Worm (Caenorhabditis elegans): ENCODE measurements around the gene bgal-1.
A peak's percentile ranks its signal among the peaks of the same experiment; 100 is the strongest.

bgal-1 gene

ce11 chrV:11196631-11197258, 29.1 kb downstream of the bgal-1 start (continued):
- no peak for TF ChIP-seq aly-2 (tag; optimal IDR thresholded peaks at IDR 0.05)

DNA sequence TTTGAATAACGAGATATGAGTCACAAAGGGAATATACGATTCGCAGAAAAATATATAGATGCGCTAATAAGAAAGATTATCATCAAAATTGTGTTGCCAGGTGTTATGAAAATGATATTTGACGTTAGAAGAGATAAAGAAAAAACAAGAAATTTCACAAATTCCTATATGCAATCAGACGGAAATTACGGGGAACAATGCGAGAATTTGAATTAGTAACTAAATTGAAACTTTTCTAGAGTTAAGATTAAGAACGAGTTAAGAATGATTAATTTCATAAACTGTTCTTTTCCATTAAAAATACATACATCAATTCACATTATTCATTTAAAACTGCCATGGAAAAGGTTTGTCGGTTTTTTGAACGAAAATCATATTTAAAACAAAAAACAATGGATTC, 29.7 kb downstream of the bgal-1 start, which contains the start of gene clc-6:
Gene clc-6, minus strand, starts transcription at position 101 of the 400 bp plus-strand sequence.
- no peak for TF ChIP-seq R02D3.7 (tag; optimal IDR thresholded peaks at IDR 0.05)
- no peak for TF ChIP-seq lin-39 (tag; optimal IDR thresholded peaks at IDR 0.05)
- TF ChIP-seq skn-1 (tag; optimal IDR thresholded peaks at IDR 0.05): no peak
- no peak for TF ChIP-seq aly-2 (tag; optimal IDR thresholded peaks at IDR 0.05)
- no peak for TF ChIP-seq ztf-1 (GFP tag; conservative IDR thresholded peaks at IDR 0.05)
- TF ChIP-seq mab-5 (tag; optimal IDR thresholded peaks at IDR 0.05): no peak

ce11 chrV:11190983-11191382, 34.8 kb downstream of the bgal-1 start, which contains the start of gene lgc-49:
TSS of gene lgc-49 (plus strand) at chrV:11191283.
- TF ChIP-seq ztf-11 (tag; optimal IDR thresholded peaks at IDR 0.05): no peak
- no peak for TF ChIP-seq C34F6.9 (tag; optimal IDR thresholded peaks at IDR 0.05)
- TF ChIP-seq sma-9 (GFP tag; optimal IDR thresholded peaks at IDR 0.05): no peak
- TF ChIP-seq sma-9 (tag; optimal IDR thresholded peaks at IDR 0.05): no peak
- TF ChIP-seq R02D3.7 (tag; optimal IDR thresholded peaks at IDR 0.05): no peak
- TF ChIP-seq F13H6.1 (tag; optimal IDR thresholded peaks at IDR 0.05): no peak
- TF ChIP-seq nhr-23 (tag; optimal IDR thresholded peaks at IDR 0.05): no peak
- TF ChIP-seq sma-3 (GFP tag; optimal IDR thresholded peaks at IDR 0.05): no peak
- no peak for TF ChIP-seq nhr-77 (tag; optimal IDR thresholded peaks at IDR 0.05)
- no peak for TF ChIP-seq unc-62 (GFP tag; optimal IDR thresholded peaks at IDR 0.05)
- TF ChIP-seq nhr-12 (tag; optimal IDR thresholded peaks at IDR 0.05): no peak
- no peak for TF ChIP-seq ztf-4 (tag; optimal IDR thresholded peaks at IDR 0.05)
- no peak for TF ChIP-seq dmd-4 (tag; optimal IDR thresholded peaks at IDR 0.05)
- TF ChIP-seq nhr-10 (tag; optimal IDR thresholded peaks at IDR 0.05): no peak
- no peak for TF ChIP-seq ceh-82 (tag; optimal IDR thresholded peaks at IDR 0.05)
- TF ChIP-seq mdl-1 (tag; optimal IDR thresholded peaks at IDR 0.05): no peak
- TF ChIP-seq peb-1 (tag; optimal IDR thresholded peaks at IDR 0.05): no peak

- TF ChIP-seq ceh-16 (tag; optimal IDR thresholded peaks at IDR 0.05) (no peak), ztf-4 (tag; optimal IDR thresholded peaks at IDR 0.05) (no peak), elt-3 (tag; optimal IDR thresholded peaks at IDR 0.05) (no peak), peb-1 (tag; optimal IDR thresholded peaks at IDR 0.05) (no peak), sma-3 (GFP tag; optimal IDR thresholded peaks at IDR 0.05) (no peak), nhr-25 (tag; optimal IDR thresholded peaks at IDR 0.05) (peak; percentile 61), aly-2 (tag; optimal IDR thresholded peaks at IDR 0.05) (no peak), mab-5 (tag; optimal IDR thresholded peaks at IDR 0.05) (no peak), sma-9 (GFP tag; optimal IDR thresholded peaks at IDR 0.05) (no peak), sma-9 (tag; optimal IDR thresholded peaks at IDR 0.05) (no peak)
Measured at ce11 chrV:11182925-11183324, 42.9 kb downstream of the bgal-1 start, which contains the start of gene cnc-10. TSS of gene cnc-10 (plus strand) at chrV:11183225.

- TF ChIP-seq ztf-11 (tag; optimal IDR thresholded peaks at IDR 0.05) (no peak), sma-9 (GFP tag; optimal IDR thresholded peaks at IDR 0.05) (no peak), sma-9 (tag; optimal IDR thresholded peaks at IDR 0.05) (no peak), skn-1 (tag; optimal IDR thresholded peaks at IDR 0.05) (no peak), nhr-25 (tag; optimal IDR thresholded peaks at IDR 0.05) (peak; percentile 78)
Measured at ce11 chrV:11180951-11181350, 44.9 kb downstream of the bgal-1 start.

DNA sequence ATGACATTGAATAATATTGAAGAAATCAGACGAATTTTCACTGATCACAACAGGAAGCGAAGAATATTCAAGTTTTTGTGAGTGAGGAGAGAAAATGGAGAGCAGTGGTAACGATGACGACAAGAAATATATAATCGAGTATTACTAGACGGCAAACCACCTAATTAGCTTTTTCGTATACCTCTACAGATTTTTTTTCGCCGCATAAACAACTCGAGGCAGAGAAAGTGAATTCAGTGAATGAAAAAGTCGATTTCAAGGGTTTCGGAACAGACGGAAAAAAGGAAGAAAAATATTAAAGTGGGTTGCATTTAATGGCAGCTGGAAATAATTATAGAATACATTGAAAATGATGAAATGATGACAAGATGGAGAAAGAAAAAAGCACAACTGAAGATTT, 48.2 kb downstream of the bgal-1 start, which contains the start of gene gpa-1:
Gene gpa-1, minus strand, starts transcription at position 101 of the 400 bp plus-strand sequence.
- TF ChIP-seq unc-62 (GFP tag; optimal IDR thresholded peaks at IDR 0.05) (no peak), dmd-4 (tag; optimal IDR thresholded peaks at IDR 0.05) (no peak), snpc-4 (tag; optimal IDR thresholded peaks at IDR 0.05) (no peak), lin-39 (tag; optimal IDR thresholded peaks at IDR 0.05) (no peak), ztf-4 (tag; optimal IDR thresholded peaks at IDR 0.05) (no peak), fos-1 (tag; optimal IDR thresholded peaks at IDR 0.05) (no peak), egl-27 (tag; optimal IDR thresholded peaks at IDR 0.05) (no peak), nhr-11 (tag; optimal IDR thresholded peaks at IDR 0.05) (no peak), ceh-16 (tag; optimal IDR thresholded peaks at IDR 0.05) (no peak), nhr-21 (tag; optimal IDR thresholded peaks at IDR 0.05) (no peak), nhr-237 (tag; optimal IDR thresholded peaks at IDR 0.05) (no peak), F13H6.1 (tag; optimal IDR thresholded peaks at IDR 0.05) (no peak), sma-9 (GFP tag; optimal IDR thresholded peaks at IDR 0.05) (no peak), sma-9 (tag; optimal IDR thresholded peaks at IDR 0.05) (no peak), nhr-10 (tag; optimal IDR thresholded peaks at IDR 0.05) (no peak), aly-2 (tag; optimal IDR thresholded peaks at IDR 0.05) (no peak)

Data from whole organism, L2 larva.